Worm (Caenorhabditis elegans) whole organism, L4 larva: ENCODE data around the gene W04D12.1.
A peak's percentile ranks its signal among the peaks of the same experiment; 100 is the strongest.

Experiments
- D1046.2 ChIP-seq: fragments of 200-800 bp; sonication (Bioruptor generic); IDR thresholded peaks from 2 replicates; pipeline ENCODE4 v1.3.6; 2022; ENCODE audit warnings: missing genetic modification characterization, missing compliant biosample characterization
- F44E2.7 ChIP-seq: fragments of 200-800 bp; sonication (Bioruptor generic); IDR thresholded peaks from 2 replicates; pipeline ENCODE4 v2.1.2; 2022; ENCODE audit warnings: missing genetic modification characterization, missing compliant biosample characterization
- R02D3.7 ChIP-seq: fragments of 150-350 bp; sonication (generic microtip); optimal IDR thresholded peaks from 3 replicates; lab custom pipeline; 2014; ENCODE audit warnings: missing biosample characterization, missing genetic modification characterization
- Y5F2A.4 ChIP-seq: fragments of 200-800 bp; sonication (Bioruptor generic); optimal IDR thresholded peaks from 2 replicates; lab custom pipeline; 2018; ENCODE audit warnings: mild to moderate bottlenecking, missing genetic modification characterization, missing compliant biosample characterization
- Y75B8A.6 ChIP-seq: fragments of 200-800 bp; sonication (Bioruptor generic); IDR thresholded peaks from 2 replicates; pipeline ENCODE4 v1.3.6; 2022; ENCODE audit warnings: missing genetic modification reagents, missing genetic modification characterization, missing compliant biosample characterization
- aha-1 ChIP-seq: fragments of 150-350 bp; peaks from one replicate; lab custom pipeline; 2014; ENCODE audit warnings: missing biosample characterization, missing genetic modification characterization
- arid-1 ChIP-seq: fragments of 200-800 bp; sonication (Bioruptor generic); conservative IDR thresholded peaks from 2 replicates; pipeline ENCODE4 v1.3.6; 2022; ENCODE audit warnings: missing genetic modification reagents, missing genetic modification characterization, missing compliant biosample characterization
- ceh-44 ChIP-seq: fragments of 200-800 bp; sonication (Bioruptor generic); IDR thresholded peaks from 2 replicates; pipeline ENCODE4 v1.3.6; 2022; ENCODE audit warnings: missing genetic modification reagents, missing genetic modification characterization, missing compliant biosample characterization
- ceh-82 ChIP-seq: sonication (generic microtip); optimal IDR thresholded peaks from 2 replicates; lab custom pipeline; 2017; ENCODE audit warnings: missing biosample characterization, missing genetic modification characterization
- daf-16 ChIP-seq, 3 experiments: sonication (generic microtip); optimal IDR thresholded peaks; 2 replicates each; lab custom pipeline; 2016 to 2017; ENCODE audit warnings: missing genetic modification characterization in 3 of 3, missing genetic modification reagents in 3 of 3, mild to moderate bottlenecking in 2 of 3, missing compliant biosample characterization in 2 of 3, missing biosample characterization in 1 of 3, moderate library complexity in 1 of 3
- dmd-6 ChIP-seq: fragments of 200-800 bp; sonication (Bioruptor generic); IDR thresholded peaks from 2 replicates; pipeline ENCODE4 v1.3.6; 2022; ENCODE audit warnings: missing genetic modification reagents, missing genetic modification characterization, missing compliant biosample characterization
- dmd-9 ChIP-seq: fragments of 200-800 bp; sonication (Bioruptor generic); IDR thresholded peaks from 2 replicates; pipeline ENCODE4 v1.3.6; 2022; ENCODE audit warnings: missing genetic modification reagents, missing genetic modification characterization, missing compliant biosample characterization
- dve-1 ChIP-seq: sonication (generic microtip); optimal IDR thresholded peaks from 2 replicates; lab custom pipeline; 2017; ENCODE audit warnings: antibody characterized with exemption, mild to moderate bottlenecking, missing genetic modification characterization, missing compliant biosample characterization; ENCODE audit not compliant: insufficient read depth
- egl-27 ChIP-seq: sonication (generic microtip); optimal IDR thresholded peaks from 3 replicates; lab custom pipeline; 2017; ENCODE audit warnings: missing biosample characterization, missing genetic modification reagents, missing genetic modification characterization
- gei-8 ChIP-seq: fragments of 200-800 bp; sonication (Bioruptor generic); optimal IDR thresholded peaks from 2 replicates; lab custom pipeline; 2018; ENCODE audit warnings: mild to moderate bottlenecking, missing genetic modification characterization, missing compliant biosample characterization
- hif-1 ChIP-seq, 2 experiments: sonication (generic microtip); optimal IDR thresholded peaks; 2 replicates each; lab custom pipeline; 2016 to 2017; ENCODE audit warnings: missing compliant biosample characterization in 2 of 2, missing genetic modification characterization in 2 of 2, missing genetic modification reagents in 2 of 2, missing genotype in 2 of 2, mild to moderate bottlenecking in 1 of 2
- hlh-11 ChIP-seq: fragments of 200-800 bp; sonication (Bioruptor generic); optimal IDR thresholded peaks from 2 replicates; lab custom pipeline; 2018; ENCODE audit warnings: mild to moderate bottlenecking, missing genetic modification characterization, missing compliant biosample characterization
- hlh-30 ChIP-seq: sonication (generic microtip); optimal IDR thresholded peaks from 2 replicates; lab custom pipeline; 2017; ENCODE audit warnings: antibody characterized with exemption, mild to moderate bottlenecking, missing genetic modification characterization, missing compliant biosample characterization; ENCODE audit not compliant: insufficient read depth
- hmg-1.1 ChIP-seq: fragments of 200-800 bp; sonication (Bioruptor generic); IDR thresholded peaks from 2 replicates; pipeline ENCODE4 v1.3.6; 2022; ENCODE audit warnings: missing genetic modification reagents, missing genetic modification characterization, missing compliant biosample characterization
- lim-7 ChIP-seq: fragments of 200-800 bp; sonication (Bioruptor generic); IDR thresholded peaks from 2 replicates; pipeline ENCODE4 v1.3.6; 2022; ENCODE audit warnings: missing genetic modification characterization, missing compliant biosample characterization
- lin-38 ChIP-seq: fragments of 200-800 bp; sonication (Bioruptor generic); IDR thresholded peaks from 2 replicates; pipeline ENCODE4 v1.3.6; 2022; ENCODE audit warnings: missing genetic modification reagents, missing genetic modification characterization, missing compliant biosample characterization
- mdt-29 ChIP-seq: fragments of 200-800 bp; sonication (Bioruptor generic); IDR thresholded peaks from 2 replicates; pipeline ENCODE4 v1.3.6; 2022; ENCODE audit warnings: missing genetic modification reagents, missing genetic modification characterization, missing compliant biosample characterization
- mep-1 ChIP-seq: fragments of 150-350 bp; sonication (generic microtip); optimal IDR thresholded peaks from 3 replicates; lab custom pipeline; 2014; ENCODE audit warnings: missing biosample characterization, missing genetic modification characterization
- mxl-2 ChIP-seq: fragments of 200-800 bp; sonication (Bioruptor generic); conservative IDR thresholded peaks from 2 replicates; pipeline ENCODE4 v1.3.6; 2022; ENCODE audit warnings: missing genetic modification reagents, missing genetic modification characterization, missing compliant biosample characterization
- nhr-102 ChIP-seq: sonication (generic microtip); optimal IDR thresholded peaks from 2 replicates; lab custom pipeline; 2016; ENCODE audit warnings: mild to moderate bottlenecking, missing genetic modification characterization, moderate library complexity, missing compliant biosample characterization
- nhr-237 ChIP-seq: sonication (generic microtip); optimal IDR thresholded peaks from 2 replicates; lab custom pipeline; 2017; ENCODE audit warnings: missing biosample characterization, missing genetic modification characterization
- nhr-28 ChIP-seq: fragments of 150-350 bp; optimal IDR thresholded peaks from 2 replicates; lab custom pipeline; 2014; ENCODE audit warnings: missing biosample characterization, missing genetic modification characterization
- nhr-41 ChIP-seq: fragments of 200-800 bp; sonication (Bioruptor generic); IDR thresholded peaks from 2 replicates; pipeline ENCODE4 v1.3.6; 2022; ENCODE audit warnings: missing genetic modification reagents, missing genetic modification characterization, missing compliant biosample characterization
- nhr-42 ChIP-seq: fragments of 200-800 bp; sonication (Bioruptor generic); IDR thresholded peaks from 2 replicates; pipeline ENCODE4 v1.3.6; 2022; ENCODE audit warnings: missing genetic modification characterization, missing compliant biosample characterization
- pha-4 ChIP-seq, 2 experiments: fragments of 150-350 bp in 1 of 2; fragments of 200-800 bp in 1 of 2; sonication (Bioruptor generic) in 1 of 2; IDR thresholded peaks in 1 of 2; optimal IDR thresholded peaks in 1 of 2; 2 replicates each; pipeline versions ENCODE4 v1.3.6 to Lab custom; 2014 to 2022; ENCODE audit warnings: missing genetic modification characterization in 2 of 2, missing genetic modification reagents in 2 of 2, missing biosample characterization in 1 of 2, missing compliant biosample characterization in 1 of 2
- php-3 ChIP-seq: fragments of 200-800 bp; sonication (Bioruptor generic); IDR thresholded peaks from 2 replicates; pipeline ENCODE4 v1.3.6; 2022; ENCODE audit warnings: missing genetic modification reagents, missing genetic modification characterization, missing compliant biosample characterization
- pqm-1 ChIP-seq: sonication (generic microtip); optimal IDR thresholded peaks from 2 replicates; lab custom pipeline; 2017; ENCODE audit warnings: missing biosample characterization, missing genetic modification characterization
- saeg-2 ChIP-seq: fragments of 200-800 bp; sonication (Bioruptor generic); IDR thresholded peaks from 2 replicates; pipeline ENCODE4 v1.3.6; 2022; ENCODE audit warnings: missing genetic modification reagents, missing genetic modification characterization, missing compliant biosample characterization
- snpc-1.2 ChIP-seq: fragments of 200-800 bp; sonication (Bioruptor generic); IDR thresholded peaks from 2 replicates; pipeline ENCODE4 v1.3.6; 2022; ENCODE audit warnings: missing genetic modification reagents, missing genetic modification characterization, missing compliant biosample characterization
- snpc-4 ChIP-seq: fragments of 150-350 bp; optimal IDR thresholded peaks from 2 replicates; lab custom pipeline; 2014; ENCODE audit warnings: missing biosample characterization, missing genetic modification characterization
- spr-1 ChIP-seq: sonication (generic microtip); optimal IDR thresholded peaks from 2 replicates; lab custom pipeline; 2016; ENCODE audit warnings: mild to moderate bottlenecking, missing genetic modification characterization, missing compliant biosample characterization
- unc-39 ChIP-seq: sonication (generic microtip); optimal IDR thresholded peaks from 2 replicates; lab custom pipeline; 2017; ENCODE audit warnings: missing biosample characterization, missing genetic modification characterization
- unc-62 ChIP-seq, 3 experiments: fragments of 150-350 bp in 1 of 3; sonication (generic microtip); optimal IDR thresholded peaks in 2 of 3; peaks in 1 of 3; 1 replicate in 1 of 3; 2 replicates in 2 of 3; lab custom pipeline; 2014 to 2017; ENCODE audit warnings: missing biosample characterization in 3 of 3, missing genetic modification characterization in 3 of 3, missing genetic modification reagents in 3 of 3, missing genotype in 1 of 3
- zag-1 ChIP-seq: fragments of 150-350 bp; optimal IDR thresholded peaks from 2 replicates; lab custom pipeline; 2014; ENCODE audit warnings: missing biosample characterization, missing genetic modification characterization
- ztf-7 ChIP-seq: fragments of 150-350 bp; optimal IDR thresholded peaks from 2 replicates; lab custom pipeline; 2014; ENCODE audit warnings: missing biosample characterization, missing genetic modification characterization

W04D12.1 gene

DNA sequence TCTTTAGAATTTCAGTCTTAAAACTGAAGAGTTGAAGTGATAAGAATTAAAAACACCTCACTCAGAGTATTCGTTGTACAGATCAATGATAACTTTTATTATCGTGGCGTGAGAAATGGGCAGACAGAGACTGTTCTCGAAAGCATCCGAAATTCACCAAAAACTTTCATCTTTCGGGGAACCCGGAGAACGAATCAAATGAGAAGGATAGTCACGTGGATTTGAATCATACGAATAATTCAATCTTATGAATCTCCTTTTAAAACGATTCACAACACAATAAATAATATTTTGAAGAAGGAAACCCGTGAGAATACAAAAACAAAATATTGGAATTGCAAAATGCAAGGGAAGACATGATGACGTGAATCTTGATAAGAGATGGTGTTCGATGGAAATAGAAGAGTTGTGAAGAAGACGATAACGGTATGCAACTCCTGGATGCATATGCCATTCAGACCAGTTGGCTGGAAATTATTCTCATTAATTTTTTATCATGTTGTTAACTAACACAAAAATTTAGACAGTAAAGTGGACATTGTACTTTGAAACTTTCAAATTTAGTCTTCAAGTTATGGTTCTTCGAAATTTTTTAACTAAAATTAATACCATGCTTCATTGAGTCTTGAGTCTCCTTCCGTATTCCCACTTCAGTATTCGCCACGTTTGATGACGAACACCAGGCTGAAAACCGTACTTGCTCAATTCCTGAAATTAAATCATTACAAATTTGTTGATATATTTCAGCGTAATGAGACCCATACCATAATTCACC lies 40.3 kb downstream of the W04D12.1 start:
- TF ChIP-seq mdt-29 (GFP tag; lab: Robert Waterston, UW), result peak; percentile 96
- TF ChIP-seq R02D3.7 (tag; lab: Kevin White, UChicago), result no peak
- TF ChIP-seq unc-62 (GFP tag; optimal IDR thresholded peaks at IDR 0.05 in 1 of 2; lab: Kevin White, UChicago), result peak in 1 of 2 experiments; percentile 72
- no peak for TF ChIP-seq unc-62 (tag; optimal IDR thresholded peaks at IDR 0.05; lab: Kevin White, UChicago)
- no peak for TF ChIP-seq nhr-102 (tag; lab: Kevin White, UChicago)
- no peak for TF ChIP-seq zag-1 (tag; lab: Kevin White, UChicago)
- TF ChIP-seq lin-38, result no peak
- peak; percentile 57 for TF ChIP-seq nhr-28 (tag; lab: Kevin White, UChicago)
- TF ChIP-seq snpc-1.2 (GFP tag; lab: Robert Waterston, UW), result no peak
- peak; percentile 80 for TF ChIP-seq dve-1 (tag; lab: Kevin White, UChicago)
- no peak for TF ChIP-seq snpc-4 (tag; lab: Kevin White, UChicago)
- no peak for TF ChIP-seq F44E2.7 (GFP tag; lab: Robert Waterston, UW)
- no peak for TF ChIP-seq daf-16 (GFP tag; optimal IDR thresholded peaks at IDR 0.05; lab: Kevin White, UChicago)
- TF ChIP-seq daf-16 (tag; optimal IDR thresholded peaks at IDR 0.05; lab: Kevin White, UChicago), result peak; percentile 61
- TF ChIP-seq unc-39 (tag; lab: Kevin White, UChicago), result no peak
- no peak for TF ChIP-seq saeg-2
- no peak for TF ChIP-seq mxl-2 (GFP tag; lab: Robert Waterston, UW)
- peak; percentile 83 for TF ChIP-seq hlh-30 (tag; lab: Kevin White, UChicago)
- 0 out of 2 replicates have a peak, but pooled peaks have one; percentile 18 for TF ChIP-seq php-3 (GFP tag; lab: Robert Waterston, UW)
- TF ChIP-seq dmd-6 (GFP tag; lab: Robert Waterston, UW), result peak; percentile 57
- TF ChIP-seq aha-1 (tag; lab: Kevin White, UChicago), result peak; percentile 78
- no peak for TF ChIP-seq pha-4 (GFP tag; IDR thresholded peaks at IDR 0.05; lab: Robert Waterston, UW)
- TF ChIP-seq pha-4 (tag; optimal IDR thresholded peaks at IDR 0.05; lab: Kevin White, UChicago), result no peak
- TF ChIP-seq Y5F2A.4 (GFP tag; lab: Kevin White, UChicago), result no peak
- no peak for TF ChIP-seq nhr-42
- TF ChIP-seq arid-1 (GFP tag; lab: Robert Waterston, UW), result no peak
- TF ChIP-seq hif-1 (tag; optimal IDR thresholded peaks at IDR 0.05; lab: Kevin White, UChicago), result no peak
- no peak for TF ChIP-seq egl-27 (tag; lab: Kevin White, UChicago)
- peak; percentile 65 for TF ChIP-seq hlh-11 (tag; lab: Kevin White, UChicago)
- 0 out of 2 replicates have a peak, but pooled peaks have one; percentile 12 for TF ChIP-seq hmg-1.1 (GFP tag; lab: Robert Waterston, UW)
- no peak for TF ChIP-seq lim-7
- no peak for TF ChIP-seq ztf-7 (tag; lab: Kevin White, UChicago)
- TF ChIP-seq pqm-1 (tag; lab: Kevin White, UChicago), result no peak
- no peak for TF ChIP-seq dmd-9
- TF ChIP-seq nhr-237, result no peak
- TF ChIP-seq spr-1 (tag; lab: Kevin White, UChicago), result no peak
- TF ChIP-seq Y75B8A.6 (GFP tag; lab: Robert Waterston, UW), result no peak
- TF ChIP-seq gei-8 (GFP tag; lab: Kevin White, UChicago), result no peak
- TF ChIP-seq nhr-41 (GFP tag; lab: Robert Waterston, UW), result no peak
- no peak for TF ChIP-seq ceh-44 (GFP tag; lab: Robert Waterston, UW)
- no peak for TF ChIP-seq ceh-82
- TF ChIP-seq D1046.2 (GFP tag; lab: Robert Waterston, UW), result no peak
- peak; percentile 34 for TF ChIP-seq mep-1 (tag; lab: Kevin White, UChicago)
